Worm (Caenorhabditis elegans) whole organism, L1 larva: ENCODE results near the gene adm-4.
A peak's percentile ranks its signal among the peaks of the same experiment; 100 is the strongest.

Source experiments
- C34B4.2 ChIP-seq: sonication (generic microtip); optimal IDR thresholded peaks from 2 replicates; lab custom pipeline; 2017; ENCODE audit warnings: mild to moderate bottlenecking, missing genetic modification characterization, missing compliant biosample characterization
- F16B12.6 ChIP-seq: fragments of 150-350 bp; optimal IDR thresholded peaks from 2 replicates; lab custom pipeline; 2014; ENCODE audit warnings: missing biosample characterization, missing genetic modification characterization
- Y116A8C.19 ChIP-seq: sonication (generic microtip); optimal IDR thresholded peaks from 2 replicates; lab custom pipeline; 2016; ENCODE audit warnings: missing compliant biosample characterization, missing genetic modification characterization, borderline replicate concordance
- aha-1 ChIP-seq: fragments of 150-350 bp; optimal IDR thresholded peaks from 2 replicates; lab custom pipeline; 2014; ENCODE audit warnings: missing biosample characterization, missing genetic modification characterization
- aly-2 ChIP-seq: fragments of 150-350 bp; optimal IDR thresholded peaks from 2 replicates; lab custom pipeline; 2014; ENCODE audit warnings: missing biosample characterization, missing genetic modification characterization
- ceh-82 ChIP-seq, 3 experiments: fragments of 150-350 bp in 1 of 3; sonication (generic microtip) in 2 of 3; optimal IDR thresholded peaks; 2 replicates each; lab custom pipeline; 2014 to 2017; ENCODE audit warnings: missing biosample characterization in 3 of 3, missing genetic modification characterization in 3 of 3
- ceh-88 ChIP-seq: fragments of 200-800 bp; sonication (Bioruptor generic); IDR thresholded peaks from 2 replicates; pipeline ENCODE4 v1.3.6; 2022; ENCODE audit warnings: missing genetic modification characterization, missing compliant biosample characterization
- ceh-90 ChIP-seq: sonication (generic microtip); optimal IDR thresholded peaks from 2 replicates; lab custom pipeline; 2016; ENCODE audit warnings: missing genetic modification characterization, missing compliant biosample characterization
- ces-1 ChIP-seq: fragments of 150-350 bp; optimal IDR thresholded peaks from 2 replicates; lab custom pipeline; 2014; ENCODE audit warnings: missing biosample characterization, missing genetic modification reagents, missing genetic modification characterization
- dpl-1 ChIP-seq, 3 experiments: fragments of 150-350 bp in 2 of 3; sonication (generic microtip) in 1 of 3; optimal IDR thresholded peaks; 2 replicates each; lab custom pipeline; 2014 to 2017; ENCODE audit warnings: missing biosample characterization in 3 of 3, missing genetic modification characterization in 3 of 3, missing genetic modification reagents in 3 of 3
- dsc-1 ChIP-seq: sonication (generic microtip); optimal IDR thresholded peaks from 2 replicates; lab custom pipeline; 2016; ENCODE audit warnings: mild to moderate bottlenecking, missing genetic modification characterization, missing compliant biosample characterization
- efl-1 ChIP-seq, 4 experiments: fragments of 150-350 bp; optimal IDR thresholded peaks in 3 of 4; peaks in 1 of 4; 1 replicate in 1 of 4; 2 replicates in 3 of 4; lab custom pipeline; 2014; ENCODE audit warnings: missing biosample characterization in 2 of 4, missing genetic modification characterization in 2 of 4, missing genetic modification reagents in 2 of 4
- elt-2 ChIP-seq: sonication (generic microtip); optimal IDR thresholded peaks from 2 replicates; lab custom pipeline; 2016; ENCODE audit warnings: missing genetic modification characterization, mild to moderate bottlenecking, inconsistent platforms, missing compliant biosample characterization, missing genetic modification reagents
- elt-3 ChIP-seq, 6 experiments: fragments of 150-350 bp in 1 of 6; sonication (generic microtip); optimal IDR thresholded peaks; 2 replicates each; lab custom pipeline; 2017 to 2018; ENCODE audit warnings: missing biosample characterization in 6 of 6, missing genetic modification characterization in 6 of 6, inconsistent platforms in 1 of 6
- fkh-4 ChIP-seq: sonication (generic microtip); optimal IDR thresholded peaks from 2 replicates; lab custom pipeline; 2016; ENCODE audit warnings: missing compliant biosample characterization, missing genetic modification characterization, borderline replicate concordance
- fos-1 ChIP-seq: fragments of 150-350 bp; optimal IDR thresholded peaks from 2 replicates; lab custom pipeline; 2014; ENCODE audit warnings: missing biosample characterization, missing genetic modification characterization
- grh-1 ChIP-seq: fragments of 200-800 bp; sonication (Bioruptor generic); IDR thresholded peaks from 2 replicates; pipeline ENCODE4 v1.3.6; 2022; ENCODE audit warnings: missing genetic modification reagents, missing genetic modification characterization, missing compliant biosample characterization
- hlh-17 ChIP-seq: fragments of 200-800 bp; sonication (Bioruptor generic); optimal IDR thresholded peaks from 2 replicates; lab custom pipeline; 2018; ENCODE audit warnings: missing genetic modification characterization, mild to moderate bottlenecking, missing compliant biosample characterization, moderate library complexity, borderline replicate concordance
- hlh-4 ChIP-seq: sonication (generic microtip); optimal IDR thresholded peaks from 2 replicates; lab custom pipeline; 2016; ENCODE audit warnings: mild to moderate bottlenecking, missing genetic modification characterization, missing compliant biosample characterization
- lin-14 ChIP-seq: fragments of 200-800 bp; sonication (Bioruptor generic); optimal IDR thresholded peaks from 2 replicates; lab custom pipeline; 2018; ENCODE audit warnings: mild to moderate bottlenecking, missing genetic modification characterization, moderate library complexity, missing compliant biosample characterization
- lin-15B ChIP-seq: fragments of 150-350 bp; sonication (generic microtip); optimal IDR thresholded peaks from 3 replicates; lab custom pipeline; 2014; ENCODE audit warnings: missing biosample characterization, missing genetic modification characterization
- mab-9 ChIP-seq: fragments of 200-800 bp; sonication (Bioruptor generic); IDR thresholded peaks from 2 replicates; pipeline ENCODE4 v1.3.6; 2022; ENCODE audit warnings: missing genetic modification reagents, missing genetic modification characterization, missing compliant biosample characterization
- mdl-1 ChIP-seq, 2 experiments: fragments of 150-350 bp; optimal IDR thresholded peaks; 2 replicates each; lab custom pipeline; 2014 to 2017; ENCODE audit warnings: missing biosample characterization in 2 of 2, missing genetic modification characterization in 2 of 2, inconsistent platforms in 1 of 2
- nhr-11 ChIP-seq: fragments of 150-350 bp; optimal IDR thresholded peaks from 2 replicates; lab custom pipeline; 2014; ENCODE audit warnings: missing biosample characterization, missing genetic modification characterization
- nhr-237 ChIP-seq: fragments of 150-350 bp; optimal IDR thresholded peaks from 2 replicates; lab custom pipeline; 2014; ENCODE audit warnings: missing biosample characterization, missing genetic modification characterization
- nhr-28 ChIP-seq: fragments of 150-350 bp; optimal IDR thresholded peaks from 2 replicates; lab custom pipeline; 2014; ENCODE audit warnings: missing biosample characterization, missing genetic modification characterization
- nhr-47 ChIP-seq: sonication (generic microtip); optimal IDR thresholded peaks from 2 replicates; lab custom pipeline; 2016; ENCODE audit warnings: mild to moderate bottlenecking, missing genetic modification characterization, moderate library complexity, missing compliant biosample characterization
- nhr-71 ChIP-seq: sonication (generic microtip); optimal IDR thresholded peaks from 2 replicates; lab custom pipeline; 2016; ENCODE audit warnings: mild to moderate bottlenecking, missing genetic modification characterization, moderate library complexity, missing compliant biosample characterization
- nhr-76 ChIP-seq: sonication (generic microtip); optimal IDR thresholded peaks from 2 replicates; lab custom pipeline; 2017; ENCODE audit warnings: missing biosample characterization, missing genetic modification characterization
- nhr-77 ChIP-seq: fragments of 150-350 bp; optimal IDR thresholded peaks from 2 replicates; lab custom pipeline; 2014; ENCODE audit warnings: missing biosample characterization, missing genetic modification characterization
- nhr-84 ChIP-seq: sonication (generic microtip); optimal IDR thresholded peaks from 2 replicates; lab custom pipeline; 2017; ENCODE audit warnings: missing biosample characterization, missing genetic modification characterization
- pqm-1 ChIP-seq: sonication (generic microtip); optimal IDR thresholded peaks from 3 replicates; lab custom pipeline; 2017; ENCODE audit warnings: missing biosample characterization, missing genetic modification characterization
- rnt-1 ChIP-seq: sonication (generic microtip); optimal IDR thresholded peaks from 2 replicates; lab custom pipeline; 2016; ENCODE audit warnings: mild to moderate bottlenecking, missing genetic modification characterization, moderate library complexity, missing compliant biosample characterization
- skn-1 ChIP-seq: fragments of 150-350 bp; optimal IDR thresholded peaks from 2 replicates; lab custom pipeline; 2014; ENCODE audit warnings: missing biosample characterization, missing genetic modification characterization
- snu-23 ChIP-seq: sonication (generic microtip); optimal IDR thresholded peaks from 2 replicates; lab custom pipeline; 2016; ENCODE audit warnings: missing genetic modification characterization, missing compliant biosample characterization
- sox-4 ChIP-seq: sonication (generic microtip); optimal IDR thresholded peaks from 2 replicates; lab custom pipeline; 2016; ENCODE audit warnings: missing genetic modification characterization, missing compliant biosample characterization
- swsn-7 ChIP-seq: sonication (generic microtip); optimal IDR thresholded peaks from 2 replicates; lab custom pipeline; 2016; ENCODE audit warnings: missing genetic modification characterization, missing compliant biosample characterization
- unc-30 ChIP-seq: sonication (generic microtip); optimal IDR thresholded peaks from 2 replicates; lab custom pipeline; 2017; ENCODE audit warnings: missing biosample characterization, missing genetic modification characterization
- unc-62 ChIP-seq: fragments of 150-350 bp; optimal IDR thresholded peaks from 2 replicates; lab custom pipeline; 2014; ENCODE audit warnings: missing biosample characterization, missing genetic modification reagents, missing genetic modification characterization
- unc-86 ChIP-seq: sonication (generic microtip); optimal IDR thresholded peaks from 2 replicates; lab custom pipeline; 2016; ENCODE audit warnings: missing genetic modification characterization, missing compliant biosample characterization
- unc-98 ChIP-seq: fragments of 200-800 bp; sonication (Bioruptor generic); IDR thresholded peaks from 2 replicates; pipeline ENCODE4 v1.3.6; 2022; ENCODE audit warnings: missing genetic modification characterization, missing compliant biosample characterization
- vab-15 ChIP-seq: sonication (generic microtip); optimal IDR thresholded peaks from 2 replicates; lab custom pipeline; 2017; ENCODE audit warnings: missing genotype, mild to moderate bottlenecking, missing genetic modification characterization, missing compliant biosample characterization
- xbp-1 ChIP-seq: sonication (generic microtip); optimal IDR thresholded peaks from 2 replicates; lab custom pipeline; 2016; ENCODE audit warnings: missing genetic modification characterization, missing compliant biosample characterization
- zip-4 ChIP-seq: fragments of 200-800 bp; sonication (Bioruptor generic); optimal IDR thresholded peaks from 2 replicates; lab custom pipeline; 2018; ENCODE audit warnings: mild to moderate bottlenecking, missing genetic modification characterization, moderate library complexity, missing compliant biosample characterization

Gene adm-4

ce11 chrX:7798248-7799020 lies at the start of gene adm-4 (continued):
- TF ChIP-seq aha-1 (tag; lab: Kevin White, UChicago) (no peak), aly-2 (tag; lab: Kevin White, UChicago) (no peak), nhr-77 (tag; lab: Kevin White, UChicago) (no peak), C34B4.2 (no peak), mab-9 (GFP tag; lab: Robert Waterston, UW) (no peak), unc-62 (GFP tag; lab: Kevin White, UChicago) (no peak), ces-1 (GFP tag; lab: Kevin White, UChicago) (no peak), hlh-4 (tag; lab: Kevin White, UChicago) (no peak), Y116A8C.19 (tag; lab: Kevin White, UChicago) (no peak), ceh-90 (tag; lab: Kevin White, UChicago) (peak; percentile 79), ceh-88 (GFP tag; lab: Robert Waterston, UW) (no peak), efl-1 (optimal IDR thresholded peaks at IDR 0.05; lab: Kevin White, UChicago) (peak; percentile 24 to 28), efl-1 (GFP tag; optimal IDR thresholded peaks at IDR 0.05 in 1 of 2; lab: Kevin White, UChicago) (peak; percentile 43 to 67), unc-86 (tag; lab: Kevin White, UChicago) (peak; percentile 15), hlh-17 (GFP tag; lab: Kevin White, UChicago) (no peak), lin-14 (GFP tag; lab: Kevin White, UChicago) (peak; percentile 61), snu-23 (GFP tag; lab: Kevin White, UChicago) (peak; percentile 70), grh-1 (GFP tag; lab: Robert Waterston, UW) (no peak), dsc-1 (tag; lab: Kevin White, UChicago) (peak; percentile 41), unc-98 (GFP tag; lab: Robert Waterston, UW) (peak; percentile 49; the same call in 1 of the 2 replicates), nhr-71 (tag; lab: Kevin White, UChicago) (peak; percentile 74), elt-2 (tag; lab: Kevin White, UChicago) (peak; percentile 36), nhr-76 (no peak), nhr-11 (tag; lab: Kevin White, UChicago) (no peak), zip-4 (no peak), ceh-82 (tag; optimal IDR thresholded peaks at IDR 0.05; lab: Kevin White, UChicago) (peak in 1 of 3 experiments; percentile 28), fkh-4 (tag; lab: Kevin White, UChicago) (peak; percentile 56), nhr-84 (tag; lab: Kevin White, UChicago) (no peak), skn-1 (tag; lab: Kevin White, UChicago) (no peak), mdl-1 (tag; optimal IDR thresholded peaks at IDR 0.05; lab: Kevin White, UChicago) (peak in 1 of 2 experiments; percentile 38), swsn-7 (peak; percentile 58), lin-15B (tag; lab: Kevin White, UChicago) (no peak), pqm-1 (no peak)

ce11 chrX:7847413-7847812 lies 49.3 kb upstream of the adm-4 start, which contains the start of gene C54D2.6:
Gene C54D2.6 (minus strand): TSS chrX:7847513.
- TF ChIP-seq nhr-76 (no peak), sox-4 (tag; lab: Kevin White, UChicago) (no peak), elt-3 (tag; optimal IDR thresholded peaks at IDR 0.05; lab: Kevin White, UChicago) (no peak), dpl-1 (GFP tag; optimal IDR thresholded peaks at IDR 0.05; lab: Kevin White, UChicago) (no peak), nhr-84 (tag; lab: Kevin White, UChicago) (no peak), nhr-47 (tag; lab: Kevin White, UChicago) (no peak), unc-86 (tag; lab: Kevin White, UChicago) (no peak), aha-1 (tag; lab: Kevin White, UChicago) (no peak), nhr-237 (tag; lab: Kevin White, UChicago) (no peak), nhr-28 (tag; lab: Kevin White, UChicago) (no peak), dsc-1 (tag; lab: Kevin White, UChicago) (no peak), fkh-4 (tag; lab: Kevin White, UChicago) (no peak), ceh-88 (GFP tag; lab: Robert Waterston, UW) (no peak), Y116A8C.19 (tag; lab: Kevin White, UChicago) (no peak), fos-1 (no peak), vab-15 (no peak), rnt-1 (tag; lab: Kevin White, UChicago) (no peak), xbp-1 (no peak), unc-30 (tag; lab: Kevin White, UChicago) (no peak), F16B12.6 (no peak)
